Fruit fly (Drosophila melanogaster) whole organism, embryonic: ENCODE results near the gene CG15534.

Source experiments
- Awh ChIP-seq: fragments of 200-800 bp; sonication (Bioruptor generic); IDR thresholded peaks from 2 replicates; pipeline ENCODE4, ENCODE4 v1.3.6; 2022; ENCODE audit warnings: missing biosample characterization, missing genetic modification characterization
- CG14710 ChIP-seq: fragments of 200-800 bp; sonication (Bioruptor generic); optimal IDR thresholded peaks from 3 replicates; lab custom pipeline; 2019; ENCODE audit warnings: missing biosample characterization, mild to moderate bottlenecking, missing genetic modification characterization, moderate library complexity
- CG15479 ChIP-seq: fragments of 200-800 bp; sonication (Bioruptor generic); optimal IDR thresholded peaks from 3 replicates; lab custom pipeline; 2019; ENCODE audit warnings: missing biosample characterization, mild to moderate bottlenecking, missing genetic modification characterization, moderate library complexity
- CG15514 ChIP-seq: fragments of 200-800 bp; sonication (Bioruptor generic); optimal IDR thresholded peaks from 3 replicates; lab custom pipeline; 2017; ENCODE audit warnings: missing biosample characterization, missing genetic modification characterization, mild to moderate bottlenecking, moderate library complexity, missing genetic modification reagents
- CG34224 ChIP-seq: fragments of 200-800 bp; sonication (Bioruptor generic); IDR thresholded peaks from 3 replicates; pipeline ENCODE4 v1.3.6; 2022; ENCODE audit warnings: missing biosample characterization, missing genetic modification characterization; ENCODE audit not compliant: partially characterized antibody
- CG6765 ChIP-seq: fragments of 200-800 bp; sonication (Bioruptor generic); optimal IDR thresholded peaks from 3 replicates; lab custom pipeline; 2017; ENCODE audit warnings: missing biosample characterization, mild to moderate bottlenecking, missing genetic modification characterization
- CG6854 ChIP-seq: fragments of 200-800 bp; sonication (Bioruptor generic); optimal IDR thresholded peaks from 3 replicates; lab custom pipeline; 2017; ENCODE audit warnings: missing biosample characterization, mild to moderate bottlenecking, missing genetic modification characterization
- CG8359 ChIP-seq: fragments of 200-800 bp; sonication (Bioruptor generic); optimal IDR thresholded peaks from 2 replicates; lab custom pipeline; 2017; ENCODE audit warnings: missing biosample characterization, mild to moderate bottlenecking, missing genetic modification characterization, borderline replicate concordance
- CG8478 ChIP-seq: fragments of >200 bp; optimal IDR thresholded peaks from 2 replicates; lab custom pipeline; 2018
- CG9215 ChIP-seq: fragments of 200-800 bp; sonication (Bioruptor generic); IDR thresholded peaks from 2 replicates; pipeline ENCODE4 v1.3.6; 2022; ENCODE audit warnings: missing biosample characterization, missing genetic modification characterization
- CG9797 ChIP-seq: fragments of 200-800 bp; sonication (Bioruptor generic); optimal IDR thresholded peaks from 3 replicates; lab custom pipeline; 2018; ENCODE audit warnings: missing biosample characterization, mild to moderate bottlenecking, missing genetic modification characterization
- CTCF ChIP-seq: fragments of 200-800 bp; sonication (Bioruptor generic); optimal IDR thresholded peaks from 2 replicates; lab custom pipeline; 2017; ENCODE audit warnings: missing biosample characterization, mild to moderate bottlenecking, missing genetic modification characterization, moderate library complexity
- Elba2 ChIP-seq: fragments of 200-800 bp; sonication (Bioruptor generic); optimal IDR thresholded peaks from 3 replicates; lab custom pipeline; 2016; ENCODE audit warnings: missing biosample characterization, missing genetic modification characterization
- Ets65A ChIP-seq: fragments of 200-800 bp; sonication (Bioruptor generic); peaks from one replicate; lab custom pipeline; 2016; ENCODE audit warnings: missing biosample characterization, missing genetic modification characterization
- HLHmδ ChIP-seq: fragments of 200-800 bp; sonication (Bioruptor generic); optimal IDR thresholded peaks from 2 replicates; lab custom pipeline; 2018; ENCODE audit warnings: missing biosample characterization, mild to moderate bottlenecking, missing genetic modification characterization, moderate library complexity
- Max ChIP-seq: fragments of 200-800 bp; sonication (Bioruptor generic); optimal IDR thresholded peaks from 2 replicates; lab custom pipeline; 2016; ENCODE audit warnings: missing biosample characterization, mild to moderate bottlenecking, missing genetic modification characterization
- Pdp1 ChIP-seq, 2 experiments: fragments of 200-800 bp; sonication (Bioruptor generic); optimal IDR thresholded peaks; 3 replicates each; lab custom pipeline; 2016; ENCODE audit warnings: missing biosample characterization in 2 of 2, missing genetic modification characterization in 2 of 2, mild to moderate bottlenecking in 1 of 2, moderate library complexity in 1 of 2
- Ssrp ChIP-seq: fragments of 200-800 bp; sonication (Bioruptor generic); optimal IDR thresholded peaks from 2 replicates; lab custom pipeline; 2018; ENCODE audit warnings: missing biosample characterization, mild to moderate bottlenecking, missing genetic modification characterization, moderate library complexity
- Tbp ChIP-seq: fragments of >200 bp; optimal IDR thresholded peaks from 2 replicates; lab custom pipeline; 2018; ENCODE audit warnings: missing biosample characterization, missing genetic modification characterization
- Trl ChIP-seq, 3 experiments: fragments of >200 bp in 2 of 3; fragments of 200-800 bp in 1 of 3; sonication (Bioruptor generic) in 1 of 3; optimal IDR thresholded peaks; 2 replicates in 1 of 3; 3 replicates in 2 of 3; lab custom pipeline; 2016 to 2017; ENCODE audit warnings: missing biosample characterization in 1 of 3, missing genetic modification characterization in 1 of 3
- Xbp1 ChIP-seq: fragments of 200-800 bp; sonication (Bioruptor generic); optimal IDR thresholded peaks from 3 replicates; lab custom pipeline; 2016; ENCODE audit warnings: missing biosample characterization, mild to moderate bottlenecking, missing genetic modification characterization
- ato ChIP-seq: fragments of 200-800 bp; sonication (Bioruptor generic); IDR thresholded peaks from 2 replicates; pipeline ENCODE4 v1.3.6; 2022; ENCODE audit warnings: missing biosample characterization, missing genetic modification characterization; ENCODE audit not compliant: partially characterized antibody
- btn ChIP-seq: fragments of 200-800 bp; sonication (Bioruptor generic); optimal IDR thresholded peaks from 2 replicates; lab custom pipeline; 2016; ENCODE audit warnings: missing biosample characterization, missing genetic modification characterization
- cg ChIP-seq: fragments of 200-800 bp; sonication (Bioruptor generic); optimal IDR thresholded peaks from 3 replicates; lab custom pipeline; 2019; ENCODE audit warnings: missing biosample characterization, mild to moderate bottlenecking, missing genetic modification characterization, moderate library complexity
- chif ChIP-seq, 2 experiments: fragments of 200-800 bp; sonication (Bioruptor generic); optimal IDR thresholded peaks; 3 replicates each; lab custom pipeline; 2016; ENCODE audit warnings: missing biosample characterization in 2 of 2, missing genetic modification characterization in 2 of 2
- chinmo ChIP-seq: fragments of 200-800 bp; sonication (Bioruptor generic); IDR thresholded peaks from 4 replicates; pipeline ENCODE4 v1.3.6; 2022; ENCODE audit warnings: missing biosample characterization, missing genetic modification characterization; ENCODE audit not compliant: partially characterized antibody
- chm ChIP-seq: fragments of 200-800 bp; sonication (Bioruptor generic); IDR thresholded peaks from 2 replicates; pipeline ENCODE4 v1.3.6; 2022; ENCODE audit warnings: missing biosample characterization, missing genetic modification characterization
- crol ChIP-seq: fragments of 200-800 bp; sonication (Bioruptor generic); IDR thresholded peaks from 2 replicates; pipeline ENCODE4 v1.3.6; 2022; ENCODE audit warnings: missing biosample characterization, missing genetic modification characterization
- dmrt11E ChIP-seq: fragments of 200-800 bp; sonication (Bioruptor generic); optimal IDR thresholded peaks from 3 replicates; lab custom pipeline; 2018; ENCODE audit warnings: missing biosample characterization, mild to moderate bottlenecking, missing genetic modification characterization, moderate library complexity
- grn ChIP-seq: fragments of 200-800 bp; sonication (Bioruptor generic); optimal IDR thresholded peaks from 3 replicates; lab custom pipeline; 2017; ENCODE audit warnings: missing biosample characterization, missing genetic modification characterization
- insv ChIP-seq, 2 experiments: fragments of 200-800 bp; sonication (Bioruptor generic); optimal IDR thresholded peaks; 3 replicates each; lab custom pipeline; 2016 to 2018; ENCODE audit warnings: missing biosample characterization in 2 of 2, missing genetic modification characterization in 2 of 2
- jigr1 ChIP-seq: fragments of 200-800 bp; sonication (Bioruptor generic); IDR thresholded peaks from 3 replicates; pipeline ENCODE4 v1.3.6; 2022; ENCODE audit warnings: missing biosample characterization, missing genetic modification characterization
- oc ChIP-seq: fragments of 200-800 bp; sonication (Bioruptor generic); optimal IDR thresholded peaks from 2 replicates; lab custom pipeline; 2018; ENCODE audit warnings: missing biosample characterization, mild to moderate bottlenecking, missing genetic modification characterization, moderate library complexity
- onecut ChIP-seq: fragments of 200-800 bp; sonication (Bioruptor generic); IDR thresholded peaks from 2 replicates; pipeline ENCODE4 v1.3.6; 2022; ENCODE audit warnings: missing biosample characterization, missing genetic modification characterization
- pita ChIP-seq: fragments of 200-800 bp; sonication (Bioruptor generic); optimal IDR thresholded peaks from 2 replicates; lab custom pipeline; 2017; ENCODE audit warnings: missing biosample characterization, mild to moderate bottlenecking, missing genetic modification characterization
- run ChIP-seq: fragments of 200-800 bp; sonication (Bioruptor generic); optimal IDR thresholded peaks from 3 replicates; lab custom pipeline; 2018; ENCODE audit warnings: missing biosample characterization, mild to moderate bottlenecking, missing genetic modification characterization
- sd ChIP-seq: fragments of 200-800 bp; sonication (Bioruptor generic); optimal IDR thresholded peaks from 3 replicates; lab custom pipeline; 2018; ENCODE audit warnings: missing biosample characterization, mild to moderate bottlenecking, missing genetic modification characterization, moderate library complexity
- sens ChIP-seq: fragments of 200-800 bp; sonication (Bioruptor generic); peaks from one replicate; lab custom pipeline; 2016; ENCODE audit warnings: missing biosample characterization, missing genetic modification characterization
- stwl ChIP-seq: fragments of 200-800 bp; sonication (Bioruptor generic); optimal IDR thresholded peaks from 3 replicates; lab custom pipeline; 2018; ENCODE audit warnings: missing biosample characterization, mild to moderate bottlenecking, missing genetic modification characterization, moderate library complexity
- tll ChIP-seq, 2 experiments: fragments of 200-800 bp in 1 of 2; fragments of >200 bp in 1 of 2; sonication (Bioruptor generic) in 1 of 2; optimal IDR thresholded peaks; 2 replicates each; lab custom pipeline; 2017 to 2019; ENCODE audit warnings: missing biosample characterization in 2 of 2, missing genetic modification characterization in 2 of 2, mild to moderate bottlenecking in 1 of 2, moderate library complexity in 1 of 2
- trem ChIP-seq: fragments of 200-800 bp; optimal IDR thresholded peaks from 3 replicates; lab custom pipeline; 2019; ENCODE audit warnings: missing biosample characterization, mild to moderate bottlenecking, missing genetic modification characterization, moderate library complexity
- tup ChIP-seq: fragments of 200-800 bp; sonication (Bioruptor generic); optimal IDR thresholded peaks from 2 replicates; lab custom pipeline; 2016; ENCODE audit warnings: missing biosample characterization, mild to moderate bottlenecking, missing genetic modification characterization, moderate library complexity
- twi ChIP-seq: fragments of 200-800 bp; optimal IDR thresholded peaks from 2 replicates; lab custom pipeline; 2019; ENCODE audit warnings: missing biosample characterization, mild to moderate bottlenecking, missing genetic modification characterization, moderate library complexity
- unpg ChIP-seq: fragments of 200-800 bp; sonication (Bioruptor generic); optimal IDR thresholded peaks from 3 replicates; lab custom pipeline; 2018; ENCODE audit warnings: missing biosample characterization, mild to moderate bottlenecking, missing genetic modification characterization, moderate library complexity
- vvl ChIP-seq: fragments of 200-800 bp; sonication (Bioruptor generic); IDR thresholded peaks from 2 replicates; pipeline ENCODE4 v1.3.6; 2022; ENCODE audit warnings: missing biosample characterization, missing genetic modification characterization
- z ChIP-seq: fragments of 200-800 bp; sonication (Bioruptor generic); IDR thresholded peaks from 3 replicates; pipeline ENCODE4 v1.3.6; 2022; ENCODE audit warnings: missing biosample characterization, missing genetic modification characterization
- zen ChIP-seq: fragments of 200-800 bp; sonication (Bioruptor generic); optimal IDR thresholded peaks from 3 replicates; lab custom pipeline; 2018; ENCODE audit warnings: missing biosample characterization, mild to moderate bottlenecking, missing genetic modification characterization, moderate library complexity

CG15534 gene

DNA sequence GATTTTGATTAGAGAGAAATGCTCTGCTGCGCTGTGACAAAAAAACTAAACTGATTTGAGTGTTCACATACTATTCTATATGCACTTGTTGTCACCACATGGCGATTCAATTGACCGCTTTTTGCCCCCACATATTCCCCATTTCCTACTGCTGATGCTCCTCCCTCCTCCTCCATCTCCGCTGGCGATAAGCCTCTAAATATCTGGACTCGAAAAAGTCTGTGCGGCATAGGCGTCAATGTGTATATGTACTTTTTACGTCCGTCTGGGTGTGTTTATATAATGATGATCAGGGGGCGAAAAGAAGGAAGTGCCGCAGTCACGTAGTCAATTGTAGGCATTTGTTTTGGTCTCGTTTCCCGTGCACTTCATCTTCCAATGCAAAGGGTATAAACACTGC lies 34.7 kb downstream of the CG15534 start:
- TF ChIP-seq CG9797 = no peak
- TF ChIP-seq z (GFP tag; lab: Robert Waterston, UW) = 0 out of 3 replicates have a peak, but pooled peaks have one; percentile 30
- no peak for TF ChIP-seq CG8478
- TF ChIP-seq onecut (GFP tag; lab: Robert Waterston, UW) = 0 out of 2 replicates have a peak, but pooled peaks have one; percentile 7
- no peak for TF ChIP-seq run (tag; lab: Kevin White, UChicago)
- TF ChIP-seq chinmo (GFP tag; lab: Robert Waterston, UW) = 0 out of 4 replicates have a peak, but pooled peaks have one; percentile 28
- peak; percentile 10 for TF ChIP-seq sd
- TF ChIP-seq CG15514 (GFP tag; lab: Kevin White, UChicago) = peak; percentile 4
- no peak for TF ChIP-seq CG15479
- no peak for TF ChIP-seq Awh (GFP tag; lab: Robert Waterston, UW)
- TF ChIP-seq CG34224 (GFP tag; lab: Robert Waterston, UW) = no peak
- no peak for TF ChIP-seq CG6854 (GFP tag; lab: Kevin White, UChicago)
- no peak for TF ChIP-seq CG6765
- TF ChIP-seq chm (GFP tag; lab: Robert Waterston, UW) = 0 out of 2 replicates have a peak, but pooled peaks have one; percentile 27
- TF ChIP-seq tup = no peak
- peak in 1 of 2 experiments; percentile 31 for TF ChIP-seq tll (GFP tag; optimal IDR thresholded peaks at IDR 0.05; lab: Kevin White, UChicago)
- TF ChIP-seq vvl (GFP tag; lab: Robert Waterston, UW) = 0 out of 2 replicates have a peak, but pooled peaks have one; percentile 15
- TF ChIP-seq twi = peak; percentile 30
- TF ChIP-seq ato (GFP tag; lab: Robert Waterston, UW) = peak; percentile 33; the same call in 1 of the 2 replicates
- TF ChIP-seq Max (GFP tag; lab: Kevin White, UChicago) = no peak
- no peak for TF ChIP-seq jigr1
- TF ChIP-seq Xbp1 (GFP tag; lab: Kevin White, UChicago) = no peak
- no peak for TF ChIP-seq CG8359 (GFP tag; lab: Kevin White, UChicago)
- TF ChIP-seq btn = no peak
- TF ChIP-seq Ets65A (GFP tag; lab: Kevin White, UChicago) = no peak
- TF ChIP-seq oc (tag; lab: Kevin White, UChicago) = no peak
- no peak for TF ChIP-seq HLHmδ (GFP tag; lab: Kevin White, UChicago)
- no peak for TF ChIP-seq Tbp (GFP tag; lab: Kevin White, UChicago)
- peak; percentile 75 for TF ChIP-seq crol (GFP tag; lab: Robert Waterston, UW)
- TF ChIP-seq Pdp1 (GFP tag; optimal IDR thresholded peaks at IDR 0.05; lab: Kevin White, UChicago) = peak in 1 of 2 experiments; percentile 95
- peak; percentile 46 for TF ChIP-seq cg (GFP tag; lab: Kevin White, UChicago)
- TF ChIP-seq Ssrp (tag; lab: Kevin White, UChicago) = no peak
- no peak for TF ChIP-seq unpg (GFP tag; lab: Kevin White, UChicago)
- TF ChIP-seq CG14710 (tag; lab: Kevin White, UChicago) = no peak

DNA sequence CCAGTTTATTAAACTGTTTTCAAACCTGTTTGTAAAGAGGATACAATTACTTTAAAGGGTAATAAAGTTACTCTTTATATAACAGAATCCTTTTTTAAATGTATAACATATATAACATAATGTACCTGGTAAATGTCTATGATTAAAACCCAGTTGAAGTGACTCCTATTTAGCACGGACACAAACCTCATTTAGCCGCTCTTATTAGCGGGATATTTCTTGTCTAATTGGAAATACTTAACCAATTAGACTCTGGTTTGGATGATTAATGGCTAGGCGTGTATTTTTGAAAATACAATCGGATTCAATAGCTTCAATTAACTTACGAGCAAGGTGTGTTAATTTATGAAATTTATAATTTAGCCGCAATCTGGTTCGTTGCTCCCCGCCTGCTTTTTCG lies 35.2 kb downstream of the CG15534 start:
- TF ChIP-seq dmrt11E (tag; lab: Kevin White, UChicago) = no peak
- TF ChIP-seq CG9215 (GFP tag; lab: Robert Waterston, UW) = no peak
- TF ChIP-seq chif (GFP tag; optimal IDR thresholded peaks at IDR 0.05; lab: Kevin White, UChicago) = no peak
- no peak for TF ChIP-seq grn (GFP tag; lab: Kevin White, UChicago)
- TF ChIP-seq CTCF (GFP tag; lab: Kevin White, UChicago) = peak; percentile 54
- TF ChIP-seq Trl (optimal IDR thresholded peaks at IDR 0.05; lab: Kevin White, UChicago) = no peak
- no peak for TF ChIP-seq Trl (GFP tag; optimal IDR thresholded peaks at IDR 0.05; lab: Kevin White, UChicago)
- TF ChIP-seq sens (GFP tag; lab: Kevin White, UChicago) = peak; percentile 44
- peak; percentile 27 for TF ChIP-seq trem (tag; lab: Kevin White, UChicago)
- TF ChIP-seq stwl (tag; lab: Kevin White, UChicago) = peak; percentile 29
- peak in 1 of 2 experiments; percentile 36 for TF ChIP-seq tll (GFP tag; optimal IDR thresholded peaks at IDR 0.05; lab: Kevin White, UChicago)
- peak; percentile 78 for TF ChIP-seq pita (GFP tag; lab: Kevin White, UChicago)
- peak; percentile 91 for TF ChIP-seq zen (tag; lab: Kevin White, UChicago)
- TF ChIP-seq insv (GFP tag; optimal IDR thresholded peaks at IDR 0.05; lab: Kevin White, UChicago) = peak; percentile 100
- TF ChIP-seq Elba2 (GFP tag; lab: Kevin White, UChicago) = peak; percentile 72
- TF ChIP-seq CG14710 (tag; lab: Kevin White, UChicago) = peak; percentile 1
